Worm (Caenorhabditis elegans): ENCODE measurements around the gene F32D8.8.

The F32D8.8 gene

DNA sequence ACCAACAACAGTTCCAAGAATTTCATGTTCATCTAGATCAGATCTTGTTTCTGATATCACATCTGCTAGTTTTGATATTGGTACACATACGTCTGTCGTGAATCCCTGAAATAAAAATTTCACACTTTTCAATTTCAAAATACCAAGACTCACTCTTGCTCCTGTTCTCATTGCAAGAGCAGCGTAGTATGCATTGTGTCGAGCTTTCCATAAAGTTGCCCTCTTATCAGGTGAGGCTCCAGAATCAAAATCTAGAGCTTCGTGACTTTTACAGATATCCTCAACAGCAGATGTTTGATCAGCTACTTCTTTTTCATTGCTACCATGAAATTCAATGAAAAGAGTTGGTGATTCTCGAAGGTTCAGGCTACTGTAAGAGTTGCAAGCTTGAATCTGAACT is 13.5 kb downstream of the F32D8.8 start, which contains the start of gene F32D8.11:
TSS of gene F32D8.11 (minus strand) at position 101 of the 400 bp plus-strand sequence.
- TF ChIP-seq hmg-4 (GFP tag; optimal IDR thresholded peaks at IDR 0.05) (no peak), tbx-37 (GFP tag; conservative IDR thresholded peaks at IDR 0.05) (no peak), pes-1 (GFP tag; IDR thresholded peaks at IDR 0.05) (no peak), tra-4 (tag; optimal IDR thresholded peaks at IDR 0.05) (no peak), B0310.2 (tag; optimal IDR thresholded peaks at IDR 0.05) (no peak), F13C5.2 (tag; optimal IDR thresholded peaks at IDR 0.05) (no peak), scrt-1 (GFP tag; IDR thresholded peaks at IDR 0.05) (no peak)

DNA sequence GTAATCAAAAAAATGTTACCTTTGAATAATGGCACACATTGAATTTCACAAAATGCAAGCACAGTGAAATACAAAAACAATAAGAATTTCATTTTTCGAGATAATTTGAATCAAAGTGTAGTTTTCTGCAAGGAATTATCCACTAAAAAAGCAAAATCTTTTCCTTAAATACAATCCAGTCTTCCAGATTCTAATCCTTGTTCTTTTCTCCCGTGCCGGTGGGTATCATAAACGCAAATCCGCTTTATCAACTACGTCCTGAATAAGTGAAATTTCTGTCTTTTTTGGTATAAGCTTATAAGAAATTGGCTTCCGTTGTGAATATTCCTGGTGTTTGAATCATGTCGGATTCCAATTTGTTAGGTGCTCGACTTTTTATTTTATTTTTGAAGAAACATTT is 14.4 kb downstream of the F32D8.8 start:
- TF ChIP-seq ama-1 (optimal IDR thresholded peaks at IDR 0.05) (no peak), tbx-11 (GFP tag; IDR thresholded peaks at IDR 0.05) (no peak), ceh-13 (GFP tag; optimal IDR thresholded peaks at IDR 0.05) (no peak), hmbx-1 (tag; optimal IDR thresholded peaks at IDR 0.05) (no peak), hmg-4 (GFP tag; optimal IDR thresholded peaks at IDR 0.05) (no peak), ets-7 (tag; optimal IDR thresholded peaks at IDR 0.05) (no peak), F13C5.2 (tag; optimal IDR thresholded peaks at IDR 0.05) (no peak)

DNA sequence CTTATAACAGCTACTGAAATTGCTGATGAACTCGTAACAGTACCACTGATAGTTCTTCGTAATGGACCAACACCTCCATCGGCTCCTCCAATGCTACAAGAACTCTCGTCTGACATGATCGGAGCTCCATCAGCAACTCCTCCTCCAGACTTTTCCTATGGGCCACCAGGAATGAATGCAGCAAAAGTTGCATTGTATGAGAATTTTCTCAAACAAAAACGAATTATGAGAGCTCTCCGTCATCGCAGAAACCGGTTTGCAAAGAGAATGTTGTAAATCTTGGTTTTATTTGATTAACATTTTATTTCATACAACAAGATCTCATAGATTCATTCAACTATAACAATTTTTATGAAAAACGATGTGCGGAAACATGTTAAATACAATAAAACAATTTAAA is 15.0 kb downstream of the F32D8.8 start:
- TF ChIP-seq scrt-1 (GFP tag; IDR thresholded peaks at IDR 0.05) (no peak), B0310.2 (tag; optimal IDR thresholded peaks at IDR 0.05) (no peak), pes-1 (GFP tag; IDR thresholded peaks at IDR 0.05) (no peak), ceh-36 (tag; optimal IDR thresholded peaks at IDR 0.05) (no peak), hnd-1 (tag; optimal IDR thresholded peaks at IDR 0.05) (no peak), ets-7 (tag; optimal IDR thresholded peaks at IDR 0.05) (no peak), hmbx-1 (tag; optimal IDR thresholded peaks at IDR 0.05) (no peak), sea-1 (GFP tag; conservative IDR thresholded peaks at IDR 0.05) (no peak), tbx-37 (GFP tag; conservative IDR thresholded peaks at IDR 0.05) (no peak), flt-1 (GFP tag; IDR thresholded peaks at IDR 0.05) (no peak), tbx-11 (GFP tag; IDR thresholded peaks at IDR 0.05) (no peak), tra-4 (tag; optimal IDR thresholded peaks at IDR 0.05) (no peak), F13C5.2 (tag; optimal IDR thresholded peaks at IDR 0.05) (no peak), ceh-13 (GFP tag; optimal IDR thresholded peaks at IDR 0.05) (no peak), ama-1 (optimal IDR thresholded peaks at IDR 0.05) (no peak), hmg-4 (GFP tag; optimal IDR thresholded peaks at IDR 0.05) (no peak), aly-1 (tag; optimal IDR thresholded peaks at IDR 0.05) (no peak)

DNA sequence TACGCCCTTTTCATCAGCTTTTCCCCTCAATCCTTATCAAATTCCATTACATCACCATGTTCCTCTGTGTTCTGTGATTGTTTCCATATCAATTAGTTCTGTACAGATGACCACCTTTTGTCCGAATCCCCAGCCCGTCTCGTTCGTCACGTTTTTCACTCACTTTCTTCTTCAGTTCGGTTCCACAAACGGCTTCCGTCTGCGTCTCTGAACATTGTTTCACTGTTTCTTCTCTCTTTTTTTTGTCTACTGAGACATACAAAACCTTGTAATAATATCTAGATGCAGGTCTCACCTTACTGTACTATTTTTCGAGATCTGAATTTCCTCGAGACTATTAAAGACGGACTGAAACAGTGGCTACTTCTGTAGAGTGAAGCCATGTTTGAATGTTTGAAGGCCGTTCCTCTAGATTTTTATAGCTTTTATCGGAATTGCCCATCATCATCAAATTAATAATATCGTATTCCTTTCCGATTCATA is 16.1 kb downstream of the F32D8.8 start, which contains the start of gene F32D8.3:
TSS of gene F32D8.3 (plus strand) at position 433 of the 483 bp plus-strand sequence.
- no peak for TF ChIP-seq F13C5.2 (tag; optimal IDR thresholded peaks at IDR 0.05)
- TF ChIP-seq aly-1 (tag; optimal IDR thresholded peaks at IDR 0.05) = no peak
- no peak for TF ChIP-seq sea-1 (GFP tag; conservative IDR thresholded peaks at IDR 0.05)
- no peak for TF ChIP-seq hmg-4 (GFP tag; optimal IDR thresholded peaks at IDR 0.05)
- TF ChIP-seq ceh-13 (GFP tag; optimal IDR thresholded peaks at IDR 0.05) = no peak
- no peak for TF ChIP-seq ama-1 (optimal IDR thresholded peaks at IDR 0.05)
- TF ChIP-seq ceh-36 (tag; optimal IDR thresholded peaks at IDR 0.05) = no peak
- TF ChIP-seq tbx-11 (GFP tag; IDR thresholded peaks at IDR 0.05) = no peak
- TF ChIP-seq hmbx-1 (tag; optimal IDR thresholded peaks at IDR 0.05) = no peak
- no peak for TF ChIP-seq scrt-1 (GFP tag; IDR thresholded peaks at IDR 0.05)
- TF ChIP-seq hnd-1 (tag; optimal IDR thresholded peaks at IDR 0.05) = no peak
- no peak for TF ChIP-seq B0310.2 (tag; optimal IDR thresholded peaks at IDR 0.05)
- TF ChIP-seq flt-1 (GFP tag; IDR thresholded peaks at IDR 0.05) = no peak
- no peak for TF ChIP-seq pes-1 (GFP tag; IDR thresholded peaks at IDR 0.05)

DNA sequence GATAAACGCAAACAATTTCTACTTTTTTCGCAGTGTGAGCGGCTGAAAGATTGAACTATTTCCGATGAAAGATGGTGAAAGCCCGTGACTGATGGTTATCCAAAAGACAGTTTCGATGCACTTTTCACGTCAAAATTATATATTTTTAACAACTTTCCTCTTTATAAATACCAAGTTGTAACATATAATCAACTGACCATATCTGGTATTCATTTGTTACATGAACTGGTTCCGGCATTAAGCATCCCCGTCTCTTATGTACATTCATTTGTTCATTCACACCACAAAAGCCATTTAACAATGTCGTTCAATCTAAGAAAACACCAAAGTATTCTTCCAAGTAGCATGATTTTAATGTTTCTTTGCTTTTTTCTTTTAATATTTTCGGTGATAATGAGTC is 19.1 kb downstream of the F32D8.8 start, which contains the start of gene F32D8.2:
TSS of gene F32D8.2 (plus strand) at position 301 of the 400 bp plus-strand sequence.
- TF ChIP-seq hnd-1 (tag; optimal IDR thresholded peaks at IDR 0.05) (no peak), tra-4 (tag; optimal IDR thresholded peaks at IDR 0.05) (no peak), ets-7 (tag; optimal IDR thresholded peaks at IDR 0.05) (no peak), B0310.2 (tag; optimal IDR thresholded peaks at IDR 0.05) (no peak), ceh-36 (tag; optimal IDR thresholded peaks at IDR 0.05) (no peak)

DNA sequence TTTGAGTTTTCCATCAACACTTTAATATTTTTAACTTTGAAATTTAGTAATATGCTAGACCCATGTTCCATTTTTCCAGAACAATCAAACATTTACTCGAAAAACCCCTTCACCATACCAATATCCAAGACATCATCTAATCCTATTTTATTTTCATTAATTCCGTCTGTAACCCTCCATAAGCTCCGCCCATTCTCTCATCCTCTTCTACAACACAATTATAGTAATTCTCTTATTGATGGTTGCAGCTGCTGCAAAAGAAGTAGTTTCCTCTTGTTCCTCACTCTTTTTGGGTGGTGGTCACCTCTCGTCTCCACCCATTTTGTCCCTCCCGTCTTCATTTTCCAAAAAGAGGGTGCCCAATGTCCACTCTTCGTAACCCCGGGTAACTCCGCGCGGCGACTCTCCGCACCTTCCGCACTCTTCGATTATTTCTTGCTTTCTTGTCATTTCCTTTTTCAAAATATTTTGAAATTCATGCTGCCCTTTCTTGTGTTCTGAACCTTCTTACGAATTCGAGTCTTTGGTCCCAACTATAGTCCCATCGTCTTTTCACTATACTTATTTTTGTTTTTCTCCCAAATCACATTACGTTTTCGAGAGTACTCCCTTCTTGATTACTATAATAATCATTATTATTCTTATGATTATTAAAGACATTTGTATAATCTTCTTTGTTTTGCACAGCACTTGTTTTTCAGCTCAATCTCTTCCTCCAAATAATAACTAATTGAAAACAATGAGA is 22.3 kb downstream of the F32D8.8 start, which contains the start of gene F32D8.1:
TSS of gene F32D8.1 (plus strand) at position 695 of the 745 bp plus-strand sequence.
- TF ChIP-seq ceh-36 (tag; optimal IDR thresholded peaks at IDR 0.05) (no peak), hmg-4 (GFP tag; optimal IDR thresholded peaks at IDR 0.05) (no peak), ama-1 (optimal IDR thresholded peaks at IDR 0.05) (no peak), B0310.2 (tag; optimal IDR thresholded peaks at IDR 0.05) (no peak), aly-1 (tag; optimal IDR thresholded peaks at IDR 0.05) (no peak), sea-1 (GFP tag; conservative IDR thresholded peaks at IDR 0.05) (no peak), tbx-11 (GFP tag; IDR thresholded peaks at IDR 0.05) (no peak), tbx-37 (GFP tag; conservative IDR thresholded peaks at IDR 0.05) (no peak), ets-7 (tag; optimal IDR thresholded peaks at IDR 0.05) (no peak), F13C5.2 (tag; optimal IDR thresholded peaks at IDR 0.05) (no peak)

DNA sequence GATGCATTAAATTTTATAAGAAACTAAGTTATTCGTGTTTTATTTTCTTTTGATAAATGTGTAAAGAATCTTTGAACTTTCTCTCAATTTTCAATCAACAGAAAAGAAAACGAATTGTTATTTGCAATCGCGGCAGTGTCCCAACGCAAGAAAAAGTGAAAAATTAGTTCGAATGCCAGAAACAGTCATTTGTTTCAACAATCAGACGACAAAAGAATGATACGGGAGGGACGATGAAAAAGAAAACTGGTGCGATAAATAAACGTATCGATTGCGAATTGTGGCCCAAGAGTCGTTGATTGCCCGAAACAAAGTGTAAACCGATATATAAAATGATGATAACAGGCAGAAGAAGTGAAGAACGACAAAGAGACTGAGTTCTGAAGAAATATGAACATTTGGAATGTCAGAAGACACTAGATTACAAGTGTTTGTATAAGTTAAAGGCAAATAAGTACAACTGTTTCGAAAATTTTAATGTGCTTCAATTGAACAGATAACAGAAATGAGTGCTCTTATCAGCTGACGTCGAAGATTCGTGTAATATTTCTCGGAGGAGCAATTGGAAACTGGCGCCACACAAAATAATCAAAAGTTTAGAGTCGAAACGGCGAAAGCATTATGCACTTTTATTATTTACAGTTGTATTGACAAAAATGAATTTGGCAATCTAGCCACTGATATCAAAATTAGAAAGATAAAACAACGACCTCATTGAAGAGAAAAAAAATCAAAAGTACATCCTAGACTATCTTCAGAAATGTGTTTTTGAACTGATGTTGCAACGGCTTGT is 24.6 kb downstream of the F32D8.8 start:
- no peak for TF ChIP-seq flt-1 (GFP tag; IDR thresholded peaks at IDR 0.05)
- TF ChIP-seq tra-4 (tag; optimal IDR thresholded peaks at IDR 0.05) = no peak
- TF ChIP-seq hmg-4 (GFP tag; optimal IDR thresholded peaks at IDR 0.05) = no peak
- no peak for TF ChIP-seq sea-1 (GFP tag; conservative IDR thresholded peaks at IDR 0.05)
- TF ChIP-seq aly-1 (tag; optimal IDR thresholded peaks at IDR 0.05) = no peak
- TF ChIP-seq F13C5.2 (tag; optimal IDR thresholded peaks at IDR 0.05) = no peak
- TF ChIP-seq tbx-37 (GFP tag; conservative IDR thresholded peaks at IDR 0.05) = no peak
- TF ChIP-seq tbx-11 (GFP tag; IDR thresholded peaks at IDR 0.05) = no peak
- TF ChIP-seq pes-1 (GFP tag; IDR thresholded peaks at IDR 0.05) = no peak
- TF ChIP-seq B0310.2 (tag; optimal IDR thresholded peaks at IDR 0.05) = no peak
- TF ChIP-seq hmbx-1 (tag; optimal IDR thresholded peaks at IDR 0.05) = no peak
- no peak for TF ChIP-seq ceh-13 (GFP tag; optimal IDR thresholded peaks at IDR 0.05)
